Fruit fly (Drosophila melanogaster): ENCODE results near the gene Cep290.

DNA sequence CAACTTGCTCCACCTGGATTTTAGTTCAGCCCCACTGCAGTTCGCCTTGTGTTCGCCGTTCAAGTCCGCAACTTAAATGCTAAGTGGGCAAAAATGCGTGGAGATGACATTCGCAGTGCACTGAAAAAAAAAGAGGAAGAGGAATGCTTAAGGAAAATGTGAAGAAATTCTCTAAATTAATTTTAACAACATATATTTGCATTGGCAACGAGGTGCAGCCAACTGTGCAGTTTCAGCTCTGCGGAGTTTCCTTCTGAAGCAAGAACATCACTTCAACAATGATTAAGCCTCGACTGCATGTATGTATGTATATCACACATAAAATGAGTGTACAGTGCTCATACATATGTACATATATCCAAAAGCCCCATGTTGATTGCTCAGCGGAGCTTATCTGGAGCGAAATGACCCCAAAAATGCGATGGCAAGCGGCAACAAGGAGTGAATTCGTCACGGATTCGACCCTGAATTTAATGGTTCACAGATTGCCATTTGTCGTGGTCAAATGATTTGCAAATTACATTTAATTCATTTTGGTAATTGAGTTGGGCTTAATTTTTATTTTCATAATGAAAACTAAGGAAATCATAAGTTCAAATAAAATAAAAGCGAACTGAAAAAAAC, 22.6 kb upstream of the Cep290 start:
- TF ChIP-seq CG8478 (optimal IDR thresholded peaks at IDR 0.05): no peak
- TF ChIP-seq CTCF (optimal IDR thresholded peaks at IDR 0.05): no peak

Measured in S2 (cell line).